Fruit fly (Drosophila melanogaster) S2 (cell line): Measurements from ENCODE around the gene GstD11.

ENCODE experiments used
- CG8478 ChIP-seq: fragments of >200 bp; optimal IDR thresholded peaks from 2 replicates; lab custom pipeline; 2018
- CTCF ChIP-seq, 2 experiments: fragments of >200 bp; optimal IDR thresholded peaks; 2 replicates each; lab custom pipeline; 2018

dm6 chr3R:12361962-12362497 is 21.1 kb upstream of the GstD11 start:
- TF ChIP-seq CG8478 (no peak), CTCF (optimal IDR thresholded peaks at IDR 0.05; lab: Kevin White, UChicago) (no peak)
